Fruit fly (Drosophila melanogaster): Measurements from ENCODE around the gene CG18808.

CG18808 gene

DNA sequence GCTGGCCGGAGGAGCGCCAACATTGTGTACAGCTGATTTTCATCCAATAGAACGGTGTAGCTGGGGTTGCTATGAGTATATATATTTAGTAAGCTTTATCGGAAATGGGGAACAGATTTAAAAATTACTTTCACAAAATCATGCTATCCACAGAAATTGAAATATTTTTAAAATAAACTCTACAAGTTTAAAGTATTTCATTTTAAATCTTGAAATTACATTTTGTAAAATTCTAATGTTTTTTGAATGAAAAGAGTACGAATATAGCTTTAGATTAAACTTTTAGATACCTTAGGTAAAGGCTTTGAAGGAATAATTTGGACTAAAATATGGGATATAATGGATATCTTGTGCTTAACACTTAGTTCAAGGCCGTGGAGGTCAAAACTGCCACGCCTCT lies at the start of gene CG18808:
Gene CG18808, minus strand, starts transcription at position 101 of the 400 bp plus-strand sequence.
- TF ChIP-seq CG7101 (tag; optimal IDR thresholded peaks at IDR 0.05) = no peak
- TF ChIP-seq CG11617 (GFP tag; optimal IDR thresholded peaks at IDR 0.05) = no peak
- no peak for TF ChIP-seq cnc (optimal IDR thresholded peaks at IDR 0.05)
- TF ChIP-seq Crg-1 (GFP tag; optimal IDR thresholded peaks at IDR 0.05) = no peak

DNA sequence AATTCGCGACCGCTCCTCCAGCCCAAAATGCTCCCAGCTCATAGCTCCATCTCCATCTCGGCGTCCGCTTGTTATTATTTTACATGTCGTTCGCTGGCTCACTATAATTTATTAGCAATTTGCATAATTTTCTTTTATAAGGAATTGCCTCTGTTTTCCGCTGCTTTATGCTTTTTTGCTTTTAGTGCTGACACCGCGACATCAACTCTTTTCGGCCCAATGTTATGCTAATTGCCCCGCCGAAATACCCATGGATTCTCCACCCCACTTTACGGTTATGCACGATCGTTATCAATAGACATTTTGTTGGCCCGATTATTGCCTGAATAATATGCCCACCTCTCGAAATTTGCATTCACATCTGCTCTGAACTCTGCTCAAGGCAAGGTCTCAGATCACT lies 48.0 kb upstream of the CG18808 start:
- no peak for TF ChIP-seq Mnt (GFP tag; optimal IDR thresholded peaks at IDR 0.05)
- TF ChIP-seq CG1620 (GFP tag; optimal IDR thresholded peaks at IDR 0.05) = no peak
- TF ChIP-seq CG12768 (GFP tag; optimal IDR thresholded peaks at IDR 0.05) = no peak
- TF ChIP-seq CG7101 (tag; optimal IDR thresholded peaks at IDR 0.05) = no peak
- TF ChIP-seq cnc (optimal IDR thresholded peaks at IDR 0.05) = no peak
- TF ChIP-seq pad (GFP tag; optimal IDR thresholded peaks at IDR 0.05) = no peak
- TF ChIP-seq cic (GFP tag; optimal IDR thresholded peaks at IDR 0.05) = no peak
- no peak for TF ChIP-seq Hr96 (GFP tag; optimal IDR thresholded peaks at IDR 0.05)
- no peak for TF ChIP-seq CG33017 (tag; optimal IDR thresholded peaks at IDR 0.05)
- no peak for TF ChIP-seq Clk (GFP tag; optimal IDR thresholded peaks at IDR 0.05)
- no peak for TF ChIP-seq tj (GFP tag; optimal IDR thresholded peaks at IDR 0.05)
- TF ChIP-seq CG7045 (GFP tag; optimal IDR thresholded peaks at IDR 0.05) = no peak
- no peak for TF ChIP-seq ovo (GFP tag; optimal IDR thresholded peaks at IDR 0.05)
- no peak for TF ChIP-seq bab1 (GFP tag; optimal IDR thresholded peaks at IDR 0.05)
- no peak for TF ChIP-seq kay (GFP tag; ENCODE audit: borderline replicate concordance)
- no peak for TF ChIP-seq toe (GFP tag; optimal IDR thresholded peaks at IDR 0.05)

DNA sequence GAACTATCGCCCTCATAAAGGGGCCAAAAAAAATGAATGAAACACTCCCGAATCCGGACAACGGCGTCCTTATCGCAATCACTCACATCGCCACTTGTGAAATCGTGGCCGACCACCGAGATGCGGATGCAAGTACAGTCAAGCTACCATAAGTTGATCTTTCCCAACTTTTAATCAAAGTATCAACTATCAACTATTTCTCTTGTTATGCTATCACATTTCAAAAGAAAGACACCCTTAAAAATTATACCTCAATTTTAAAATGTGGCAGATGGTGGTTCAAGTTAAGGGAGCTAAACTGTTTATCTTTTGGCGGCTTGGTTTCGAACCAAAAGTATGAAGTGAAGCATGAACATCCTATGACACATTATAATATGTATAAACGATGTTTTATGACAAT lies 46.9 kb upstream of the CG18808 start:
- TF ChIP-seq CG7101 (tag; optimal IDR thresholded peaks at IDR 0.05) = no peak
- no peak for TF ChIP-seq Hr96 (GFP tag; optimal IDR thresholded peaks at IDR 0.05)
- TF ChIP-seq cnc (optimal IDR thresholded peaks at IDR 0.05) = no peak
- TF ChIP-seq pad (GFP tag; optimal IDR thresholded peaks at IDR 0.05) = no peak
- TF ChIP-seq CG14711 (tag; optimal IDR thresholded peaks at IDR 0.05) = no peak
- no peak for TF ChIP-seq CG11617 (GFP tag; optimal IDR thresholded peaks at IDR 0.05)
- no peak for TF ChIP-seq CG5204 (GFP tag; optimal IDR thresholded peaks at IDR 0.05)
- TF ChIP-seq CG33017 (tag; optimal IDR thresholded peaks at IDR 0.05) = no peak
- no peak for TF ChIP-seq Mnt (GFP tag; optimal IDR thresholded peaks at IDR 0.05)
- TF ChIP-seq Crg-1 (GFP tag; optimal IDR thresholded peaks at IDR 0.05) = no peak
- TF ChIP-seq CG12768 (GFP tag; optimal IDR thresholded peaks at IDR 0.05) = no peak
- TF ChIP-seq toe (GFP tag; optimal IDR thresholded peaks at IDR 0.05) = no peak

DNA sequence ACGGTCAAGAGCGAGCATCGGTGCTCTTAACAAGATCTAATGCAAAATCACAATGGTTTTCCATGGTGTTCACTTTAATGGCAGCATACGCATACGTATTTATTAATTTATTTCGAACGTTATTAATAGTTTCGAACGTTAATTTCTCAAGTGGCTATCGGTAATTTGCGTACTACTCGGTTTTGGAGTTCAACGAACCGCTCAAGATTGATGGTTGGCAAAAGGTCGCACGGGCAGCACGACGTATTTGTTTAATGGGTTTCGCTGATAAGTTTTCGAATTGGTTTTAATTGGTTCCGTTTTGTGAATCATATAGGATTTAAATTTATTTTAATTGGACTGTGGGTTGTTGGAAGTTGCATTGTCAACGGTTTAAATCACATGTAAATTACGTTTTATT lies 45.9 kb upstream of the CG18808 start:
- TF ChIP-seq CG1620 (GFP tag; optimal IDR thresholded peaks at IDR 0.05) (no peak), cnc (optimal IDR thresholded peaks at IDR 0.05) (no peak), cic (GFP tag; optimal IDR thresholded peaks at IDR 0.05) (no peak), tj (GFP tag; optimal IDR thresholded peaks at IDR 0.05) (no peak), bab1 (GFP tag; optimal IDR thresholded peaks at IDR 0.05) (no peak), toe (GFP tag; optimal IDR thresholded peaks at IDR 0.05) (no peak), Mnt (GFP tag; optimal IDR thresholded peaks at IDR 0.05) (no peak), Crg-1 (GFP tag; optimal IDR thresholded peaks at IDR 0.05) (no peak), CG14711 (tag; optimal IDR thresholded peaks at IDR 0.05) (no peak), kay (GFP tag; ENCODE audit: borderline replicate concordance) (no peak), pad (GFP tag; optimal IDR thresholded peaks at IDR 0.05) (no peak), ovo (GFP tag; optimal IDR thresholded peaks at IDR 0.05) (no peak)

DNA sequence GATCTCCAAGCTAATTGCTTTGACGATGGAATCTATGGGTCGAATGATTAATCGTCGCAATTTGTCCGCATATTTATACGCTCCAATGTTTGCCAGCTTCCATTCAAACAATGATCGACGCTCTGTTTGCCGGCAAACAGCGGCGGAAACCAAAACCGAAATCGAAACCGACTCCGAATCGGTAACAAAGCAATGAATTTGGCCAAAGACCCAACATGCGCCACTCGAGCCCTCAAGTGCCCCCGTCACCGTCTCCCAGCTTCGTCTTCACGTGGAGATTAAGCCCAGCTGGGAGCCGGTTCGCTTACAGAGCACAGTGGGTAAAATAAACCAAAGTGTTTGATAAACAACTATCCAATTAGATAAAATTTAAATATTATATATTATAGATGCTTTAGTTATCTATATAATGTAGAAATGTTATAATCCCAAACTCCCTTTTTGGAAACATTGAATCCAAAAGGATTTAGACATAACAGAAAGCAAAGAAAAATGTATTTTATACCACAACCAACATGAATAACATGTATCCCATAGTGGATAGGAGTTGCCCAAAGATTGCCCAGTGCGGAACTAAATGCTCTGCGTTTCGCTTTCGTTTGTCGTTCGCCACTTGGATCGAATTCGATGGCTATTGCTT lies 45.3 kb upstream of the CG18808 start, which contains the start of gene CG32237:
Gene CG32237, minus strand, starts transcription at position 51 of the 640 bp plus-strand sequence.
- TF ChIP-seq cic (GFP tag; optimal IDR thresholded peaks at IDR 0.05) (no peak), CG12768 (GFP tag; optimal IDR thresholded peaks at IDR 0.05) (no peak), kay (GFP tag; ENCODE audit: borderline replicate concordance) (no peak), tj (GFP tag; optimal IDR thresholded peaks at IDR 0.05) (no peak), Crg-1 (GFP tag; optimal IDR thresholded peaks at IDR 0.05) (no peak), Mnt (GFP tag; optimal IDR thresholded peaks at IDR 0.05) (no peak), CG7045 (GFP tag; optimal IDR thresholded peaks at IDR 0.05) (no peak), CG33017 (tag; optimal IDR thresholded peaks at IDR 0.05) (no peak)

DNA sequence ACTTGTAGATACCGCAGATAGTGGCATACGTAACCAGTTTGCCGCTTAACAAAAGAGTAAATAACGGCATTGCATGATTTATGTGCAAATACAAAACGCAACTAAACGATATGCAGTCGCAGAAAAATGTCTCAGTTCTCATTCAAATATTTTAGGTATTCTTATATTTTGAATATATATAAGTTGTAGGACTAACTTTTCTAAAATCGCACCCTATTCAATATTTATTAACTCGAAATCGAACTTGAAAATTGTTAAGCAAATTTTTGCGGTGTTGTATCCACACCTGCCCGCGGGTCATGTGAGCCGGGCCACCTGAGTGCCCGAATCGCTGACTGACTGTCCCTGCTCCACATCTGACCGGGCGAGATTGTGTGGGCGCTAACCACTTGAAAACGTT lies 40.9 kb upstream of the CG18808 start:
- no peak for TF ChIP-seq bab1 (GFP tag; optimal IDR thresholded peaks at IDR 0.05)
- TF ChIP-seq toe (GFP tag; optimal IDR thresholded peaks at IDR 0.05) = no peak
- no peak for TF ChIP-seq CG1620 (GFP tag; optimal IDR thresholded peaks at IDR 0.05)
- no peak for TF ChIP-seq CG12768 (GFP tag; optimal IDR thresholded peaks at IDR 0.05)
- no peak for TF ChIP-seq CG7045 (GFP tag; optimal IDR thresholded peaks at IDR 0.05)
- TF ChIP-seq pad (GFP tag; optimal IDR thresholded peaks at IDR 0.05) = no peak
- TF ChIP-seq kay (GFP tag; ENCODE audit: borderline replicate concordance) = no peak
- TF ChIP-seq Clk (GFP tag; optimal IDR thresholded peaks at IDR 0.05) = no peak
- TF ChIP-seq CG7101 (tag; optimal IDR thresholded peaks at IDR 0.05) = no peak
- no peak for TF ChIP-seq tj (GFP tag; optimal IDR thresholded peaks at IDR 0.05)
- TF ChIP-seq Crg-1 (GFP tag; optimal IDR thresholded peaks at IDR 0.05) = no peak
- TF ChIP-seq Mnt (GFP tag; optimal IDR thresholded peaks at IDR 0.05) = no peak
- no peak for TF ChIP-seq Hr96 (GFP tag; optimal IDR thresholded peaks at IDR 0.05)
- TF ChIP-seq CG33017 (tag; optimal IDR thresholded peaks at IDR 0.05) = no peak
- TF ChIP-seq CG14711 (tag; optimal IDR thresholded peaks at IDR 0.05) = no peak
- no peak for TF ChIP-seq ovo (GFP tag; optimal IDR thresholded peaks at IDR 0.05)
- no peak for TF ChIP-seq cic (GFP tag; optimal IDR thresholded peaks at IDR 0.05)
- no peak for TF ChIP-seq CG11617 (GFP tag; optimal IDR thresholded peaks at IDR 0.05)
- no peak for TF ChIP-seq CG5204 (GFP tag; optimal IDR thresholded peaks at IDR 0.05)
- no peak for TF ChIP-seq cnc (optimal IDR thresholded peaks at IDR 0.05)
